Worm (Caenorhabditis elegans): Measurements from ENCODE around the gene R10E11.6.

DNA sequence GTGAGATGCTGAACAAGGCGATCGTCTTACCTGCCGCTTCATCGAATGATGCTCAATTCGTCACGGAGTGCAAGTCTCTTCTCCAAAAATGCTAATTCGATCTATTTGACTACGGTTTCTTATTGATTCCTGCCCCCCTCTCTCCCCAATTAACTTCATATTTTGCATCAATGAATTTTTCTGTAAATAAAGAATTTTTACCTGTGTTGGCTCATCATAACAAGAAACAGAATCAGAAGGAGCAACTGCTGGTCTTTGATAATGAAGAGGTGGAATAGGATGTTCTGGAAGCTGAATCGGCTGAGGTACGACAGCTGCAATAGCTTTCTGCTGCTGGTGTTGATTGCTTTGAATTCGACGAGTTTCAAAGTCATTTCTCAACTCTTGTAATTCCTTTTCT lies 22.6 kb upstream of the R10E11.6 start:
- no peak for TF ChIP-seq dve-1 (tag; optimal IDR thresholded peaks at IDR 0.05)
- TF ChIP-seq zip-5 (tag; optimal IDR thresholded peaks at IDR 0.05) = no peak
- TF ChIP-seq hlh-13 (GFP tag; optimal IDR thresholded peaks at IDR 0.05) = no peak
- TF ChIP-seq pqm-1 (tag; optimal IDR thresholded peaks at IDR 0.05) = no peak
- TF ChIP-seq ama-1 (optimal IDR thresholded peaks at IDR 0.05) = no peak
- TF ChIP-seq ceh-24 (tag; optimal IDR thresholded peaks at IDR 0.05) = no peak

Data from whole organism, late embryonic.